Fruit fly (Drosophila melanogaster) whole organism, embryonic: ENCODE data around the gene Tailor.

Experiments used
- CG10565 ChIP-seq: fragments of 200-800 bp; sonication (Bioruptor generic); optimal IDR thresholded peaks from 3 replicates; lab custom pipeline; 2016; ENCODE audit warnings: missing biosample characterization, mild to moderate bottlenecking, missing genetic modification characterization
- CG12155 ChIP-seq: fragments of 200-800 bp; sonication (Bioruptor generic); optimal IDR thresholded peaks from 3 replicates; lab custom pipeline; 2016; ENCODE audit warnings: missing biosample characterization, missing genetic modification characterization
- CG3995 ChIP-seq: fragments of 200-800 bp; sonication (Bioruptor generic); optimal IDR thresholded peaks from 3 replicates; lab custom pipeline; 2016; ENCODE audit warnings: missing biosample characterization, missing genetic modification characterization
- CHES-1-like ChIP-seq: fragments of 200-800 bp; sonication (Bioruptor generic); optimal IDR thresholded peaks from 2 replicates; lab custom pipeline; 2016; ENCODE audit warnings: missing biosample characterization, missing genetic modification characterization
- CTCF ChIP-seq: fragments of 200-800 bp; sonication (Bioruptor generic); optimal IDR thresholded peaks from 2 replicates; lab custom pipeline; 2017; ENCODE audit warnings: missing biosample characterization, mild to moderate bottlenecking, missing genetic modification characterization, moderate library complexity
- Max ChIP-seq: fragments of 200-800 bp; sonication (Bioruptor generic); optimal IDR thresholded peaks from 2 replicates; lab custom pipeline; 2016; ENCODE audit warnings: missing biosample characterization, mild to moderate bottlenecking, missing genetic modification characterization
- run ChIP-seq: fragments of 200-800 bp; sonication (Bioruptor generic); optimal IDR thresholded peaks from 3 replicates; lab custom pipeline; 2018; ENCODE audit warnings: missing biosample characterization, mild to moderate bottlenecking, missing genetic modification characterization

dm6 chr3R:7093592-7093991 is 7.7 kb upstream of the Tailor start:
- peak; percentile 96 for TF ChIP-seq CG3995 (GFP tag; lab: Kevin White, UChicago)
- no peak for TF ChIP-seq CTCF (GFP tag; lab: Kevin White, UChicago)
- TF ChIP-seq CHES-1-like (GFP tag; lab: Kevin White, UChicago), result no peak
- peak; percentile 24 for TF ChIP-seq Max (GFP tag; lab: Kevin White, UChicago)
- TF ChIP-seq CG12155, result no peak
- no peak for TF ChIP-seq CG10565
- TF ChIP-seq run (tag; lab: Kevin White, UChicago), result no peak
